Fruit fly (Drosophila melanogaster) whole organism, embryonic: ENCODE data around the gene CG5639.

Source experiments
- BtbVII ChIP-seq: fragments of 200-800 bp; sonication (Bioruptor generic); optimal IDR thresholded peaks from 3 replicates; lab custom pipeline; 2017; ENCODE audit warnings: missing biosample characterization, mild to moderate bottlenecking, missing genetic modification characterization
- CG10147 ChIP-seq: fragments of 200-800 bp; sonication (Bioruptor generic); optimal IDR thresholded peaks from 2 replicates; lab custom pipeline; 2019; ENCODE audit warnings: missing biosample characterization, mild to moderate bottlenecking, missing genetic modification characterization, moderate library complexity
- CG11398 ChIP-seq: fragments of 200-800 bp; sonication (Bioruptor generic); optimal IDR thresholded peaks from 2 replicates; lab custom pipeline; 2016; ENCODE audit warnings: missing biosample characterization, missing genetic modification characterization
- CG12219 ChIP-seq: fragments of 200-800 bp; sonication (Bioruptor generic); optimal IDR thresholded peaks from 3 replicates; lab custom pipeline; 2018; ENCODE audit warnings: missing biosample characterization, mild to moderate bottlenecking, missing genetic modification characterization
- CG13775 ChIP-seq: fragments of 200-800 bp; sonication (Bioruptor generic); optimal IDR thresholded peaks from 3 replicates; lab custom pipeline; 2017; ENCODE audit warnings: missing biosample characterization, mild to moderate bottlenecking, missing genetic modification characterization
- CG16813 ChIP-seq: fragments of 200-800 bp; sonication (Bioruptor generic); IDR thresholded peaks from 3 replicates; pipeline ENCODE4 v1.3.6; 2022; ENCODE audit warnings: missing biosample characterization, missing genetic modification characterization; ENCODE audit not compliant: partially characterized antibody
- CG1792 ChIP-seq: fragments of 200-800 bp; sonication (Bioruptor generic); optimal IDR thresholded peaks from 2 replicates; lab custom pipeline; 2016; ENCODE audit warnings: missing biosample characterization, missing genetic modification characterization
- CG2889 ChIP-seq: fragments of 200-800 bp; sonication (Bioruptor generic); IDR thresholded peaks from 3 replicates; pipeline ENCODE4 v1.3.6; 2022; ENCODE audit warnings: missing biosample characterization, missing genetic modification characterization
- CG30020 ChIP-seq: fragments of 200-800 bp; optimal IDR thresholded peaks from 2 replicates; lab custom pipeline; 2019; ENCODE audit warnings: missing biosample characterization, mild to moderate bottlenecking, missing genetic modification characterization, moderate library complexity
- CG3163 ChIP-seq: fragments of 200-800 bp; sonication (Bioruptor generic); optimal IDR thresholded peaks from 3 replicates; lab custom pipeline; 2016; ENCODE audit warnings: missing biosample characterization, missing genetic modification characterization
- CG3847 ChIP-seq: fragments of 200-800 bp; sonication (Bioruptor generic); IDR thresholded peaks from 2 replicates; pipeline ENCODE4 v1.3.6; 2022; ENCODE audit warnings: missing biosample characterization, missing genetic modification characterization
- CG6654 ChIP-seq: fragments of 200-800 bp; sonication (Bioruptor generic); optimal IDR thresholded peaks from 2 replicates; lab custom pipeline; 2017; ENCODE audit warnings: missing biosample characterization, mild to moderate bottlenecking, missing genetic modification characterization
- CG6791 ChIP-seq: fragments of 200-800 bp; sonication (Bioruptor generic); IDR thresholded peaks from 3 replicates; pipeline ENCODE4 v1.3.6; 2022; ENCODE audit warnings: missing biosample characterization, missing genetic modification characterization; ENCODE audit not compliant: partially characterized antibody
- CG7987 ChIP-seq: fragments of 200-800 bp; sonication (Bioruptor generic); optimal IDR thresholded peaks from 2 replicates; lab custom pipeline; 2018; ENCODE audit warnings: missing biosample characterization, mild to moderate bottlenecking, missing genetic modification characterization, moderate library complexity
- CG8359 ChIP-seq: fragments of 200-800 bp; sonication (Bioruptor generic); optimal IDR thresholded peaks from 2 replicates; lab custom pipeline; 2017; ENCODE audit warnings: missing biosample characterization, mild to moderate bottlenecking, missing genetic modification characterization, borderline replicate concordance
- CG8924 ChIP-seq: fragments of 200-800 bp; optimal IDR thresholded peaks from 3 replicates; lab custom pipeline; 2019; ENCODE audit warnings: missing biosample characterization, mild to moderate bottlenecking, missing genetic modification characterization, moderate library complexity
- CG9727 ChIP-seq: fragments of 200-800 bp; sonication (Bioruptor generic); optimal IDR thresholded peaks from 3 replicates; lab custom pipeline; 2017; ENCODE audit warnings: missing biosample characterization, mild to moderate bottlenecking, missing genetic modification characterization
- CG9797 ChIP-seq: fragments of 200-800 bp; sonication (Bioruptor generic); optimal IDR thresholded peaks from 3 replicates; lab custom pipeline; 2018; ENCODE audit warnings: missing biosample characterization, mild to moderate bottlenecking, missing genetic modification characterization
- CG9817 ChIP-seq: fragments of 200-800 bp; sonication (Bioruptor generic); optimal IDR thresholded peaks from 2 replicates; lab custom pipeline; 2018; ENCODE audit warnings: missing biosample characterization, mild to moderate bottlenecking, missing genetic modification characterization, moderate library complexity
- D19A ChIP-seq: fragments of 200-800 bp; optimal IDR thresholded peaks from 3 replicates; lab custom pipeline; 2019; ENCODE audit warnings: missing biosample characterization, mild to moderate bottlenecking, missing genetic modification characterization, moderate library complexity
- Dip2 ChIP-seq: fragments of 200-800 bp; sonication (Bioruptor generic); IDR thresholded peaks from 2 replicates; pipeline ENCODE4 v1.3.6; 2022; ENCODE audit warnings: missing biosample characterization, missing genetic modification characterization
- Ets65A ChIP-seq: fragments of 200-800 bp; sonication (Bioruptor generic); peaks from one replicate; lab custom pipeline; 2016; ENCODE audit warnings: missing biosample characterization, missing genetic modification characterization
- Ets97D ChIP-seq: fragments of 200-800 bp; sonication (Bioruptor generic); optimal IDR thresholded peaks from 3 replicates; lab custom pipeline; 2016; ENCODE audit warnings: missing biosample characterization, missing genetic modification characterization
- Gug ChIP-seq: fragments of 200-800 bp; sonication (Bioruptor generic); IDR thresholded peaks from 4 replicates; pipeline ENCODE4 v1.3.6; 2022; ENCODE audit warnings: missing biosample characterization, missing genetic modification characterization
- Hsf ChIP-seq: fragments of 200-800 bp; sonication (Bioruptor generic); optimal IDR thresholded peaks from 3 replicates; lab custom pipeline; 2016; ENCODE audit warnings: missing biosample characterization, missing genetic modification characterization
- Kr ChIP-seq: fragments of 200-800 bp; sonication (Bioruptor generic); optimal IDR thresholded peaks from 2 replicates; lab custom pipeline; 2017; ENCODE audit warnings: missing biosample characterization, mild to moderate bottlenecking, missing genetic modification characterization
- NC2α ChIP-seq: fragments of 200-800 bp; sonication (Bioruptor generic); optimal IDR thresholded peaks from 2 replicates; lab custom pipeline; 2016; ENCODE audit warnings: missing biosample characterization, missing genetic modification characterization
- NfI ChIP-seq: fragments of 200-800 bp; sonication (Bioruptor generic); optimal IDR thresholded peaks from 3 replicates; lab custom pipeline; 2018; ENCODE audit warnings: missing biosample characterization, mild to moderate bottlenecking, missing genetic modification characterization, moderate library complexity
- YL-1 ChIP-seq: fragments of 200-800 bp; sonication (Bioruptor generic); optimal IDR thresholded peaks from 3 replicates; lab custom pipeline; 2017; ENCODE audit warnings: missing biosample characterization, mild to moderate bottlenecking, missing genetic modification characterization
- al ChIP-seq: fragments of 200-800 bp; sonication (Bioruptor generic); IDR thresholded peaks from 2 replicates; pipeline ENCODE4 v1.3.6; 2022; ENCODE audit warnings: missing biosample characterization, missing genetic modification characterization
- bcd ChIP-seq: fragments of 200-800 bp; sonication (Bioruptor generic); optimal IDR thresholded peaks from 2 replicates; lab custom pipeline; 2017; ENCODE audit warnings: missing biosample characterization, mild to moderate bottlenecking, missing genetic modification characterization
- bsh ChIP-seq, 2 experiments: fragments of 200-800 bp; sonication (Bioruptor generic); optimal IDR thresholded peaks; 2 replicates each; lab custom pipeline; 2017 to 2018; ENCODE audit warnings: mild to moderate bottlenecking in 2 of 2, missing biosample characterization in 2 of 2, missing genetic modification characterization in 2 of 2, moderate library complexity in 1 of 2
- cas ChIP-seq: fragments of 200-800 bp; sonication (Bioruptor generic); IDR thresholded peaks from 2 replicates; pipeline ENCODE4 v1.3.6; 2022; ENCODE audit warnings: missing biosample characterization, missing genetic modification characterization
- cato ChIP-seq: fragments of 200-800 bp; sonication (Bioruptor generic); optimal IDR thresholded peaks from 2 replicates; lab custom pipeline; 2016; ENCODE audit warnings: missing biosample characterization, missing genetic modification characterization, borderline replicate concordance
- chm ChIP-seq: fragments of 200-800 bp; sonication (Bioruptor generic); IDR thresholded peaks from 2 replicates; pipeline ENCODE4 v1.3.6; 2022; ENCODE audit warnings: missing biosample characterization, missing genetic modification characterization
- crc ChIP-seq: fragments of 200-800 bp; sonication (Bioruptor generic); optimal IDR thresholded peaks from 2 replicates; lab custom pipeline; 2016; ENCODE audit warnings: missing biosample characterization, missing genetic modification characterization
- disco-r ChIP-seq: fragments of 200-800 bp; sonication (Bioruptor generic); optimal IDR thresholded peaks from 2 replicates; lab custom pipeline; 2016; ENCODE audit warnings: missing biosample characterization, missing genetic modification characterization
- fd96Cb ChIP-seq: fragments of 200-800 bp; sonication (Bioruptor generic); optimal IDR thresholded peaks from 2 replicates; lab custom pipeline; 2018; ENCODE audit warnings: missing biosample characterization, mild to moderate bottlenecking, missing genetic modification characterization, moderate library complexity
- gem ChIP-seq: fragments of 200-800 bp; sonication (Bioruptor generic); optimal IDR thresholded peaks from 2 replicates; lab custom pipeline; 2019; ENCODE audit warnings: missing biosample characterization, mild to moderate bottlenecking, missing genetic modification characterization, moderate library complexity
- gsb-n ChIP-seq: fragments of 200-800 bp; sonication (Bioruptor generic); optimal IDR thresholded peaks from 3 replicates; lab custom pipeline; 2018; ENCODE audit warnings: missing biosample characterization, mild to moderate bottlenecking, missing genetic modification characterization
- ham ChIP-seq: fragments of 200-800 bp; sonication (Bioruptor generic); IDR thresholded peaks from 2 replicates; pipeline ENCODE4 v1.3.6; 2022; ENCODE audit warnings: missing biosample characterization, missing genetic modification characterization
- hb ChIP-seq: fragments of 200-800 bp; sonication (Bioruptor generic); IDR thresholded peaks from 3 replicates; pipeline ENCODE4 v1.3.6; 2022; ENCODE audit warnings: missing biosample characterization, missing genetic modification characterization; ENCODE audit not compliant: partially characterized antibody
- knrl ChIP-seq: fragments of 200-800 bp; sonication (Bioruptor generic); IDR thresholded peaks from 3 replicates; pipeline ENCODE4 v1.3.6; 2022; ENCODE audit warnings: missing biosample characterization, missing genetic modification characterization; ENCODE audit not compliant: partially characterized antibody
- lab ChIP-seq: fragments of 200-800 bp; sonication (Bioruptor generic); optimal IDR thresholded peaks from 3 replicates; lab custom pipeline; 2017; ENCODE audit warnings: missing biosample characterization, missing genetic modification characterization, mild to moderate bottlenecking, moderate library complexity, missing genetic modification reagents
- peb ChIP-seq: fragments of 200-800 bp; sonication (Bioruptor generic); IDR thresholded peaks from 2 replicates; pipeline ENCODE4 v1.3.6; 2022; ENCODE audit warnings: missing biosample characterization, missing genetic modification characterization
- row ChIP-seq: fragments of 200-800 bp; sonication (Bioruptor generic); IDR thresholded peaks from 3 replicates; pipeline ENCODE4 v1.3.6; 2022; ENCODE audit warnings: missing biosample characterization, missing genetic modification characterization
- sc ChIP-seq, 3 experiments: fragments of >200 bp in 2 of 3; fragments of 200-800 bp in 1 of 3; sonication (Bioruptor generic) in 1 of 3; optimal IDR thresholded peaks; 2 replicates in 2 of 3; 3 replicates in 1 of 3; lab custom pipeline; 2017; ENCODE audit warnings: mild to moderate bottlenecking in 1 of 3, missing biosample characterization in 1 of 3, missing genetic modification characterization in 1 of 3, missing genetic modification reagents in 1 of 3
- sima ChIP-seq: fragments of 200-800 bp; sonication (Bioruptor generic); optimal IDR thresholded peaks from 2 replicates; lab custom pipeline; 2016; ENCODE audit warnings: missing biosample characterization, missing genetic modification characterization
- so ChIP-seq: fragments of 200-800 bp; sonication (Bioruptor generic); IDR thresholded peaks from 3 replicates; pipeline ENCODE4 v1.3.6; 2022; ENCODE audit warnings: missing biosample characterization, missing genetic modification characterization
- wek ChIP-seq: fragments of 200-800 bp; sonication (Bioruptor generic); optimal IDR thresholded peaks from 3 replicates; lab custom pipeline; 2018; ENCODE audit warnings: missing biosample characterization, mild to moderate bottlenecking, missing genetic modification characterization, moderate library complexity

CG5639 gene

dm6 chr3R:27553921-27554320 is 42.0 kb downstream of the CG5639 start (continued):
- TF ChIP-seq CG3847 (0 out of 2 replicates have a peak, but pooled peaks have one; percentile 27), NC2α (GFP tag; lab: Kevin White, UChicago) (no peak), sc (optimal IDR thresholded peaks at IDR 0.05; lab: Kevin White, UChicago) (no peak), sc (GFP tag; optimal IDR thresholded peaks at IDR 0.05; lab: Kevin White, UChicago) (peak; percentile 7), NfI (GFP tag; lab: Kevin White, UChicago) (peak; percentile 22), CG6654 (GFP tag; lab: Kevin White, UChicago) (no peak), bsh (GFP tag; optimal IDR thresholded peaks at IDR 0.05; lab: Kevin White, UChicago) (peak; percentile 15 to 57), knrl (GFP tag; lab: Robert Waterston, UW) (no peak), CG7987 (GFP tag; lab: Kevin White, UChicago) (no peak), gsb-n (peak; percentile 29), hb (GFP tag; lab: Robert Waterston, UW) (no peak), Kr (GFP tag; lab: Kevin White, UChicago) (no peak), cas (GFP tag; lab: Robert Waterston, UW) (no peak), CG3163 (GFP tag; lab: Kevin White, UChicago) (no peak), crc (GFP tag; lab: Kevin White, UChicago) (no peak), CG6791 (no peak), CG9797 (GFP tag; lab: Kevin White, UChicago) (no peak), Dip2 (GFP tag; lab: Robert Waterston, UW) (no peak), CG16813 (no peak), Ets97D (GFP tag; lab: Kevin White, UChicago) (no peak), CG8924 (peak; percentile 53), gem (tag; lab: Kevin White, UChicago) (peak; percentile 74), CG9817 (tag; lab: Kevin White, UChicago) (no peak), YL-1 (GFP tag; lab: Kevin White, UChicago) (no peak), CG2889 (GFP tag; lab: Robert Waterston, UW) (no peak), Hsf (peak; percentile 26), cato (GFP tag; lab: Kevin White, UChicago) (no peak), CG10147 (GFP tag; lab: Kevin White, UChicago) (no peak), CG12219 (GFP tag; lab: Kevin White, UChicago) (peak; percentile 17), CG13775 (GFP tag; lab: Kevin White, UChicago) (peak; percentile 28), peb (GFP tag; lab: Robert Waterston, UW) (no peak), so (GFP tag; lab: Robert Waterston, UW) (peak; percentile 63; the same call in 1 of the 3 replicates), wek (GFP tag; lab: Kevin White, UChicago) (no peak), disco-r (GFP tag; lab: Kevin White, UChicago) (no peak), CG8359 (GFP tag; lab: Kevin White, UChicago) (no peak), bcd (GFP tag; lab: Kevin White, UChicago) (peak; percentile 15), CG9727 (GFP tag; lab: Kevin White, UChicago) (peak; percentile 54), CG30020 (no peak), D19A (no peak), fd96Cb (tag; lab: Kevin White, UChicago) (peak; percentile 48), ham (no peak), Ets65A (peak; percentile 75), lab (GFP tag; lab: Kevin White, UChicago) (no peak), CG11398 (GFP tag; lab: Kevin White, UChicago) (no peak), chm (GFP tag; lab: Robert Waterston, UW) (0 out of 2 replicates have a peak, but pooled peaks have one; percentile 21), CG1792 (no peak), al (GFP tag; lab: Robert Waterston, UW) (no peak), row (GFP tag; lab: Robert Waterston, UW) (peak; percentile 66), BtbVII (GFP tag; lab: Kevin White, UChicago) (no peak), Gug (GFP tag; lab: Robert Waterston, UW) (no peak), sima (GFP tag; lab: Kevin White, UChicago) (no peak)
